Fruit fly (Drosophila melanogaster): ENCODE data around the gene CG4080.

Gene CG4080

DNA sequence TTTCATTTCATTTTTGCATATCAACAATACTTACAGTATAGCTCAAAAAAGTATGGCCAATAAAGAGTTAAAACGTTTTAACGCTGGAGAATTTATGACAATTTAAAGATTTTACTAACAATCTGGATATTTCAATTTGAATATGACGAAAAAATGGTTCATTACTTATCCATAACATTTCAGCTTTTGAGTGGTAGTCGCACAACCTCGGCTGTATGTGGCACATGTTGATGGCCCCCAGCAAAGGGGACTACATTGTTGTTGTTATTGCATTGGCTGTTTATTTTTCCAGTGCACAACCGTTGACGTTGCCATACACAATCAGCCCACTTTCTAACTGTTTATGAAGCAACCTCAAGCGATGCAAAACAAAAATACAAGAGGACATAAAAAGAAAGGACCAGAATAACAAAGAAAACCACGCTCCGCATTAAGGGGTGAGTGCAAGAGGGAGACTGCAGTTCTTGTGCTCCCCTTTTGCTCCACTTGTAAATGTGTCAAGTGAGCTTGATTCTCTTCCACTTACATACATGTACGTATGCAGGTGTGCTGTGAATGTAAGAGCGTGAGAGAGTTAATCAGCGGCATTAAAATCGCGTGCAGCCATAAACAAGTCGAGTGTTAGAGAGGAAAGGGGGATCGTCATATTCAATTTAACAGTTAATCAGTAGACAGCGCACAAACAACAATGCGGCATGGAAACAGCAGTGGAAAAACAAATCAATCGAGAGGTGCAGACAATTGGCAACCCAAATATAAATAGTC, 21.2 kb upstream of the CG4080 start (continued):
- TF ChIP-seq Mrtf (GFP tag; IDR thresholded peaks at IDR 0.05) (peak; percentile 57; the same call in 1 of the 3 replicates), CG11247 (GFP tag; IDR thresholded peaks at IDR 0.05) (0 out of 2 replicates have a peak, but pooled peaks have one; percentile 19), Nf-YA (GFP tag; IDR thresholded peaks at IDR 0.05) (peak; percentile 43; the same call in 1 of the 2 replicates), sisA (GFP tag; IDR thresholded peaks at IDR 0.05) (peak; percentile 53; the same call in 1 of the 2 replicates), z (GFP tag; IDR thresholded peaks at IDR 0.05) (no peak), gsb (GFP tag; IDR thresholded peaks at IDR 0.05) (no peak), Chrac-16 (GFP tag; optimal IDR thresholded peaks at IDR 0.05) (peak; percentile 17), Antp (GFP tag; optimal IDR thresholded peaks at IDR 0.05) (no peak), Med (GFP tag) (peak; percentile 81), Vsx1 (GFP tag; optimal IDR thresholded peaks at IDR 0.05) (no peak), CG1602 (GFP tag; optimal IDR thresholded peaks at IDR 0.05) (no peak), nau (GFP tag; optimal IDR thresholded peaks at IDR 0.05) (peak; percentile 59), CG4617 (GFP tag; optimal IDR thresholded peaks at IDR 0.05; ENCODE audit: borderline replicate concordance) (no peak), CG12236 (GFP tag; optimal IDR thresholded peaks at IDR 0.05) (peak; percentile 12), BEAF-32 (GFP tag; optimal IDR thresholded peaks at IDR 0.05) (no peak), CG14667 (GFP tag; IDR thresholded peaks at IDR 0.05) (peak; percentile 18; the same call in 1 of the 2 replicates), CG10979 (tag; optimal IDR thresholded peaks at IDR 0.05) (peak; percentile 5), CG14965 (GFP tag; optimal IDR thresholded peaks at IDR 0.05; ENCODE audit: borderline replicate concordance) (no peak), CG7556 (GFP tag; optimal IDR thresholded peaks at IDR 0.05) (peak; percentile 62), en (GFP tag; optimal IDR thresholded peaks at IDR 0.05) (peak; percentile 3), bowl (GFP tag; IDR thresholded peaks at IDR 0.05) (no peak), HLHmδ (GFP tag; optimal IDR thresholded peaks at IDR 0.05) (no peak), jing (GFP tag; optimal IDR thresholded peaks at IDR 0.05) (peak; percentile 18), kay (GFP tag; optimal IDR thresholded peaks at IDR 0.05) (no peak), CG1024 (GFP tag; IDR thresholded peaks at IDR 0.05) (peak; percentile 26; the same call in 1 of the 2 replicates), CG4328 (GFP tag; optimal IDR thresholded peaks at IDR 0.05) (no peak), sna (GFP tag; IDR thresholded peaks at IDR 0.05; ENCODE audit: partially characterized antibody) (no peak), CG14441 (GFP tag; IDR thresholded peaks at IDR 0.05) (peak; percentile 54), ap (GFP tag; IDR thresholded peaks at IDR 0.05) (peak; percentile 62), D (optimal IDR thresholded peaks at IDR 0.05) (no peak), D (GFP tag; optimal IDR thresholded peaks at IDR 0.05) (peak; percentile 3), ken (GFP tag; IDR thresholded peaks at IDR 0.05) (peak; percentile 56; the same call in 1 of the 3 replicates), CG10209 (GFP tag; optimal IDR thresholded peaks at IDR 0.05) (peak; percentile 26), az2 (GFP tag; optimal IDR thresholded peaks at IDR 0.05) (peak; percentile 19), lola (GFP tag; optimal IDR thresholded peaks at IDR 0.05) (peak in 1 of 3 experiments; percentile 7), CG11696 (GFP tag; IDR thresholded peaks at IDR 0.05) (peak; percentile 85), TFAM (GFP tag; optimal IDR thresholded peaks at IDR 0.05) (no peak), da (GFP tag; optimal IDR thresholded peaks at IDR 0.05) (no peak), gsb-n (tag; optimal IDR thresholded peaks at IDR 0.05) (peak; percentile 35), run (tag; optimal IDR thresholded peaks at IDR 0.05) (peak; percentile 51), CG7745 (tag; optimal IDR thresholded peaks at IDR 0.05) (no peak), bcd (GFP tag; optimal IDR thresholded peaks at IDR 0.05) (peak; percentile 35), chif (GFP tag; optimal IDR thresholded peaks at IDR 0.05) (peak in 1 of 2 experiments; percentile 28), lmd (GFP tag; IDR thresholded peaks at IDR 0.05) (peak; percentile 41; the same call in 1 of the 2 replicates), dpn (GFP tag; optimal IDR thresholded peaks at IDR 0.05) (peak in 1 of 2 experiments; percentile 47), CG34224 (GFP tag; IDR thresholded peaks at IDR 0.05; ENCODE audit: partially characterized antibody) (no peak), emc (GFP tag; optimal IDR thresholded peaks at IDR 0.05) (no peak), CG8388 (GFP tag; optimal IDR thresholded peaks at IDR 0.05) (peak; percentile 56)

Data from whole organism, embryonic.